Worm (Caenorhabditis elegans): ENCODE data around the gene clec-22.

- TF ChIP-seq ama-1 (optimal IDR thresholded peaks at IDR 0.05) (no peak), snpc-4 (tag; optimal IDR thresholded peaks at IDR 0.05) (no peak), elt-1 (tag; optimal IDR thresholded peaks at IDR 0.05) (no peak), nhr-11 (tag; optimal IDR thresholded peaks at IDR 0.05) (no peak), ztf-1 (GFP tag; conservative IDR thresholded peaks at IDR 0.05) (no peak), unc-39 (tag; optimal IDR thresholded peaks at IDR 0.05) (no peak), nhr-21 (tag; optimal IDR thresholded peaks at IDR 0.05) (no peak), nhr-12 (tag; optimal IDR thresholded peaks at IDR 0.05) (no peak), nhr-25 (tag; optimal IDR thresholded peaks at IDR 0.05) (no peak), skn-1 (tag; optimal IDR thresholded peaks at IDR 0.05) (no peak), zag-1 (tag; optimal IDR thresholded peaks at IDR 0.05) (no peak), unc-62 (GFP tag; optimal IDR thresholded peaks at IDR 0.05) (no peak)
Measured at ce11 chrV:16869740-16870139, 11.5 kb downstream of the clec-22 start, which contains the start of gene clec-33.
